Worm (Caenorhabditis elegans) whole organism, L4/young adult: ENCODE data around the gene cal-5.

Source experiments
- W03F9.2 ChIP-seq: fragments of 150-350 bp; optimal IDR thresholded peaks from 2 replicates; lab custom pipeline; 2014; ENCODE audit warnings: missing biosample characterization, missing genetic modification characterization
- dao-5 ChIP-seq: sonication (generic microtip); optimal IDR thresholded peaks from 2 replicates; lab custom pipeline; 2016; ENCODE audit warnings: missing genotype, missing genetic modification characterization, moderate library complexity, missing compliant biosample characterization
- him-1 ChIP-seq: sonication (generic microtip); optimal IDR thresholded peaks from 2 replicates; lab custom pipeline; 2016; ENCODE audit warnings: missing genotype, missing genetic modification reagents, missing genetic modification characterization, missing compliant biosample characterization

Gene cal-5

ce11 chrX:5079297-5079696, 1.5 kb upstream of the cal-5 start:
- TF ChIP-seq W03F9.2 (tag; lab: Kevin White, UChicago) (no peak), him-1 (no peak), dao-5 (tag; lab: Kevin White, UChicago) (no peak)

ce11 chrX:5075538-5075937, 2.2 kb downstream of the cal-5 start:
- no peak for TF ChIP-seq dao-5 (tag; lab: Kevin White, UChicago)
- TF ChIP-seq W03F9.2 (tag; lab: Kevin White, UChicago) = no peak
- no peak for TF ChIP-seq him-1

- TF ChIP-seq W03F9.2 (tag; lab: Kevin White, UChicago) (no peak), him-1 (no peak), dao-5 (tag; lab: Kevin White, UChicago) (no peak)
These were observed 3.9 kb downstream of the cal-5 start for ce11 chrX:5073895-5074294.

ce11 chrX:5071025-5071424, 6.7 kb downstream of the cal-5 start:
- no peak for TF ChIP-seq him-1
- no peak for TF ChIP-seq dao-5 (tag; lab: Kevin White, UChicago)
- TF ChIP-seq W03F9.2 (tag; lab: Kevin White, UChicago) = no peak

ce11 chrX:5067796-5068195, 10.0 kb downstream of the cal-5 start, which contains the start of gene clc-7:
Gene clc-7, plus strand, starts transcription at chrX:5068096.
- TF ChIP-seq him-1 = no peak

- TF ChIP-seq dao-5 (tag; lab: Kevin White, UChicago) (no peak), him-1 (no peak), W03F9.2 (tag; lab: Kevin White, UChicago) (no peak)
These were observed 11.2 kb downstream of the cal-5 start for ce11 chrX:5066570-5066969.

- TF ChIP-seq dao-5 (tag; lab: Kevin White, UChicago) (no peak), him-1 (peak; percentile 3), W03F9.2 (tag; lab: Kevin White, UChicago) (no peak)
These were observed 13.8 kb downstream of the cal-5 start, which contains the start of gene C24H10.2 for ce11 chrX:5063750-5064652. Gene C24H10.2, plus strand, starts transcription at chrX:5064602.

ce11 chrX:5061763-5062162, 16.0 kb downstream of the cal-5 start:
- TF ChIP-seq him-1 = no peak
- no peak for TF ChIP-seq W03F9.2 (tag; lab: Kevin White, UChicago)
- TF ChIP-seq dao-5 (tag; lab: Kevin White, UChicago) = no peak

- TF ChIP-seq W03F9.2 (tag; lab: Kevin White, UChicago) = no peak
- TF ChIP-seq dao-5 (tag; lab: Kevin White, UChicago) = no peak
- no peak for TF ChIP-seq him-1
These were observed 17.0 kb downstream of the cal-5 start, which contains the start of gene C24H10.3 for ce11 chrX:5060756-5061155. Gene C24H10.3, plus strand, starts transcription at chrX:5061056.

ce11 chrX:5059163-5059562, 18.6 kb downstream of the cal-5 start, which contains the start of gene C24H10.4:
Gene C24H10.4, minus strand, starts transcription at chrX:5059263.
- TF ChIP-seq him-1 = no peak
- no peak for TF ChIP-seq W03F9.2 (tag; lab: Kevin White, UChicago)
- TF ChIP-seq dao-5 (tag; lab: Kevin White, UChicago) = no peak

- TF ChIP-seq him-1 = no peak
- no peak for TF ChIP-seq dao-5 (tag; lab: Kevin White, UChicago)
- TF ChIP-seq W03F9.2 (tag; lab: Kevin White, UChicago) = no peak
These were observed 33.9 kb downstream of the cal-5 start, which contains the start of gene Y64H9A.2 for ce11 chrX:5043887-5044286. Gene Y64H9A.2, plus strand, starts transcription at chrX:5043976.

ce11 chrX:5040038-5040437, 37.7 kb downstream of the cal-5 start:
- TF ChIP-seq him-1 (no peak), dao-5 (tag; lab: Kevin White, UChicago) (no peak)

ce11 chrX:5038812-5039211, 38.9 kb downstream of the cal-5 start:
- TF ChIP-seq W03F9.2 (tag; lab: Kevin White, UChicago) (no peak), him-1 (no peak), dao-5 (tag; lab: Kevin White, UChicago) (no peak)

- TF ChIP-seq dao-5 (tag; lab: Kevin White, UChicago) = no peak
- TF ChIP-seq him-1 = no peak
- no peak for TF ChIP-seq W03F9.2 (tag; lab: Kevin White, UChicago)
These were observed 40.1 kb downstream of the cal-5 start, which contains the start of gene ZC449.5 for ce11 chrX:5037673-5038072. Gene ZC449.5, minus strand, starts transcription at chrX:5037773.
